Worm (Caenorhabditis elegans): ENCODE data around the gene selt-1.2.

- no peak for TF ChIP-seq tbx-37 (GFP tag; conservative IDR thresholded peaks at IDR 0.05)
- no peak for TF ChIP-seq pes-1 (GFP tag; IDR thresholded peaks at IDR 0.05)
Observed at ce11 chrV:10747263-10747951, at the start of gene selt-1.2, which contains the start of gene F28H7.2.
